Fruit fly (Drosophila melanogaster) whole organism, pupa: ENCODE results near the gene mthl15.

ENCODE experiments used
- CG15710 ChIP-seq: fragments of 200-800 bp; sonication (Bioruptor generic); optimal IDR thresholded peaks from 2 replicates; lab custom pipeline; 2018; ENCODE audit warnings: missing biosample characterization, mild to moderate bottlenecking, missing genetic modification characterization, moderate library complexity
- CG8301 ChIP-seq: fragments of 200-800 bp; sonication (Bioruptor generic); optimal IDR thresholded peaks from 2 replicates; lab custom pipeline; 2018; ENCODE audit warnings: missing biosample characterization, mild to moderate bottlenecking, missing genetic modification characterization
- D1 ChIP-seq: fragments of 200-800 bp; sonication (Bioruptor generic); optimal IDR thresholded peaks from 2 replicates; lab custom pipeline; 2018; ENCODE audit warnings: missing biosample characterization, mild to moderate bottlenecking, missing genetic modification characterization, moderate library complexity
- Pif1A ChIP-seq: fragments of 200-800 bp; sonication (Bioruptor generic); optimal IDR thresholded peaks from 3 replicates; lab custom pipeline; 2016; ENCODE audit warnings: missing biosample characterization, missing genetic modification characterization

DNA sequence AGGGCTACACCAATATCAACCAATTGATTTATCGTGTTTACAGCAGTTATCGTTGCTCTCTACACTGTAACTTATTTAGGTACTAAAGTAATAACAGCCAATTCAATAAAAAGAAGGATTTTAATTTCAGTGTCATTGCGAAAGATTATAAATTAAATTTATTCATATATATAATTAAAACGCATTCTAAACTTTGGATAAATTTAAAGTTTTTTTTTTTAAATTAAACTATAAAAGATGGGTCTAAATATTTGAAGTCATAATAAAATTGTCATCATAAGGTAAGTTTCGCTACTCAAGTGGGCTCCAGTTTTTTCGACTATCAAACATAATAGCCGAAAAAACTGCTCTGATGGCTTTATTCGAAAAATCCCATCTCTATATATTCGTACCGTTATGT lies 34.1 kb upstream of the mthl15 start, which contains the start of gene trk:
- TF ChIP-seq CG8301 (tag; lab: Kevin White, UChicago) (no peak), D1 (tag; lab: Kevin White, UChicago) (no peak), Pif1A (GFP tag; lab: Kevin White, UChicago) (no peak), CG15710 (tag; lab: Kevin White, UChicago) (no peak)
